Fruit fly (Drosophila melanogaster) whole organism: ENCODE data around the gene pon.

Experiments
- EcR ChIP-seq, 2 experiments: fragments of >200 bp; optimal IDR thresholded peaks; 2 replicates each; lab custom pipeline; 2017; ENCODE audit warnings: missing biosample characterization in 2 of 2, missing genetic modification characterization in 2 of 2, missing genetic modification reagents in 2 of 2
- pan ChIP-seq: fragments of >200 bp; optimal IDR thresholded peaks from 2 replicates; lab custom pipeline; 2017
- psq ChIP-seq: fragments of >200 bp; optimal IDR thresholded peaks from 2 replicates; lab custom pipeline; 2017
- usp ChIP-seq: fragments of >200 bp; optimal IDR thresholded peaks from 2 replicates; lab custom pipeline; 2017; ENCODE audit warnings: missing biosample characterization, missing genetic modification characterization, mixed read lengths

DNA sequence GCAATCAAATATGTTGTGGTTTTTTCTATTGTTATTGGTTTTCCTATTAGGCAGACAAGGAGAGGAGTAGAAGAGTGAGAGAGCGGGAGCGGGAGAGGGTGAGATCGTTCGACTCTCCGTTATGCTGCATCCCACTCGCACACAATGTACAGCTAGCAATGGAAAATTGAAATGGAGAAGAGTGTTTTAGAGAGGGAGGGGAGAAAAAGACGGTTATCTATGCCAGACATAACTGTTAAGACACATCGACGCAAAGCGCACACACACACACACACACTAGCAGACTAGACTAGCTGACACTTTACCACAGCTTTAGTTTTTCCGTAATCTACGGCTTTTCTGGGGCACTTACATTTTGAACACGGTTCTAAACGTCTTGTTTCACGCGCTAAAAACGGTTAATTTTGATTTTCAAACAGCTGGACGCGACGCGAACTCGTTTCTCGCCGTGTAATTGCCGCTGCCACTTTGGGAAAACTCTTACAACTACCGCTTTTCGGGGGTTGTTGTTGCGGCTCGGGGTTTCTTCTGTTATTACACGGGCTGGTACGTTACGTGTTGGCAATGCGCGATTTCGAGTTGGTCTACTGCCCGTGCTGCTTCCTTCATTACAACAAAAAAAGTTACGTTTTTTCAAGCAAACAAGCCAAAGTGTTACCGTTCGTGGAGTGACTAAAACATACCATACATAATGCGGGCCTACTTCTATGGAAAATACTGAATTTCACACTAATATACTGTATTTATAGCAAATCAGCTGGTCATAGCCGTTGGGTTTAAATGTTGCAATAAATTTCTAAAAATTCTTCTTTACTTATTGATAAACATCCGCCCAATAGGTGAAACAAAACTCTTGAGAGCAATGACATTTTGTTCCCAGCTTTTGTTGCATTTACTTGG lies 43.0 kb downstream of the pon start, which contains the start of gene fzr:
- TF ChIP-seq EcR (GFP tag; optimal IDR thresholded peaks at IDR 0.05; lab: Kevin White, UChicago) (no peak), psq (lab: Kevin White, UChicago) (no peak), usp (GFP tag; lab: Kevin White, UChicago) (no peak), pan (lab: Kevin White, UChicago) (no peak)
